Fruit fly (Drosophila melanogaster) whole organism, embryonic: Measurements from ENCODE around the gene CG32483.

ENCODE experiments used
- Adf1 ChIP-seq: fragments of 200-800 bp; sonication (Bioruptor generic); IDR thresholded peaks from 2 replicates; pipeline ENCODE4 v1.3.6; 2022; ENCODE audit warnings: missing biosample characterization, missing genetic modification characterization
- Bteb2 ChIP-seq: fragments of 200-800 bp; sonication (Bioruptor generic); optimal IDR thresholded peaks from 2 replicates; lab custom pipeline; 2016; ENCODE audit warnings: missing biosample characterization, missing genetic modification characterization
- CG1024 ChIP-seq: fragments of 200-800 bp; sonication (Bioruptor generic); IDR thresholded peaks from 2 replicates; pipeline ENCODE4 v1.3.6; 2022; ENCODE audit warnings: missing biosample characterization, missing genetic modification characterization
- CG11398 ChIP-seq: fragments of 200-800 bp; sonication (Bioruptor generic); optimal IDR thresholded peaks from 2 replicates; lab custom pipeline; 2016; ENCODE audit warnings: missing biosample characterization, missing genetic modification characterization
- CG12155 ChIP-seq: fragments of 200-800 bp; sonication (Bioruptor generic); optimal IDR thresholded peaks from 3 replicates; lab custom pipeline; 2016; ENCODE audit warnings: missing biosample characterization, missing genetic modification characterization
- CG12769 ChIP-seq: fragments of 200-800 bp; sonication (Bioruptor generic); optimal IDR thresholded peaks from 2 replicates; lab custom pipeline; 2019; ENCODE audit warnings: missing biosample characterization, mild to moderate bottlenecking, missing genetic modification characterization, moderate library complexity
- CG13775 ChIP-seq: fragments of 200-800 bp; sonication (Bioruptor generic); optimal IDR thresholded peaks from 3 replicates; lab custom pipeline; 2017; ENCODE audit warnings: missing biosample characterization, mild to moderate bottlenecking, missing genetic modification characterization
- CG14441 ChIP-seq: fragments of 200-800 bp; sonication (Bioruptor generic); IDR thresholded peaks from 2 replicates; pipeline ENCODE4 v1.3.6; 2022; ENCODE audit warnings: missing biosample characterization, missing genetic modification characterization
- CG15011 ChIP-seq: fragments of 200-800 bp; sonication (Bioruptor generic); optimal IDR thresholded peaks from 3 replicates; lab custom pipeline; 2018; ENCODE audit warnings: missing biosample characterization, mild to moderate bottlenecking, missing genetic modification characterization
- CG1602 ChIP-seq: fragments of 200-800 bp; sonication (Bioruptor generic); optimal IDR thresholded peaks from 3 replicates; lab custom pipeline; 2016; ENCODE audit warnings: missing biosample characterization, missing genetic modification characterization
- CG17568 ChIP-seq: fragments of 200-800 bp; sonication (Bioruptor generic); optimal IDR thresholded peaks from 2 replicates; lab custom pipeline; 2018; ENCODE audit warnings: missing biosample characterization, mild to moderate bottlenecking, missing genetic modification characterization, moderate library complexity
- CG2712 ChIP-seq: fragments of 200-800 bp; optimal IDR thresholded peaks from 3 replicates; lab custom pipeline; 2019; ENCODE audit warnings: missing biosample characterization, mild to moderate bottlenecking, missing genetic modification characterization, moderate library complexity
- CG2889 ChIP-seq: fragments of 200-800 bp; sonication (Bioruptor generic); IDR thresholded peaks from 3 replicates; pipeline ENCODE4 v1.3.6; 2022; ENCODE audit warnings: missing biosample characterization, missing genetic modification characterization
- CG3838 ChIP-seq: fragments of 200-800 bp; sonication (Bioruptor generic); optimal IDR thresholded peaks from 3 replicates; lab custom pipeline; 2016; ENCODE audit warnings: missing biosample characterization, missing genetic modification characterization
- CG4282 ChIP-seq: fragments of 200-800 bp; sonication (Bioruptor generic); optimal IDR thresholded peaks from 2 replicates; lab custom pipeline; 2016; ENCODE audit warnings: missing biosample characterization, missing genetic modification characterization
- CG4707 ChIP-seq: fragments of 200-800 bp; sonication (Bioruptor generic); optimal IDR thresholded peaks from 2 replicates; lab custom pipeline; 2018; ENCODE audit warnings: missing biosample characterization, mild to moderate bottlenecking, missing genetic modification characterization, moderate library complexity
- CG5953 ChIP-seq: fragments of 200-800 bp; sonication (Bioruptor generic); IDR thresholded peaks from 2 replicates; pipeline ENCODE4 v1.3.6; 2022; ENCODE audit warnings: missing biosample characterization, missing genetic modification characterization
- CG6654 ChIP-seq: fragments of 200-800 bp; sonication (Bioruptor generic); optimal IDR thresholded peaks from 2 replicates; lab custom pipeline; 2017; ENCODE audit warnings: missing biosample characterization, mild to moderate bottlenecking, missing genetic modification characterization
- CG6683 ChIP-seq: fragments of 200-800 bp; sonication (Bioruptor generic); optimal IDR thresholded peaks from 2 replicates; lab custom pipeline; 2017; ENCODE audit warnings: missing biosample characterization, mild to moderate bottlenecking, missing genetic modification characterization, missing genetic modification reagents
- CG8765 ChIP-seq: fragments of 200-800 bp; sonication (Bioruptor generic); IDR thresholded peaks from 2 replicates; pipeline ENCODE4 v1.3.6; 2022; ENCODE audit warnings: missing biosample characterization, missing genetic modification characterization
- Doc2 ChIP-seq: fragments of 200-800 bp; sonication (Bioruptor generic); IDR thresholded peaks from 2 replicates; pipeline ENCODE4 v1.3.6; 2022; ENCODE audit warnings: missing biosample characterization, missing genetic modification characterization
- E2f1 ChIP-seq: fragments of 200-800 bp; sonication (Bioruptor generic); IDR thresholded peaks from 2 replicates; pipeline ENCODE4 v1.3.6; 2022; ENCODE audit warnings: missing biosample characterization, missing genetic modification characterization
- Ets65A ChIP-seq: fragments of 200-800 bp; sonication (Bioruptor generic); peaks from one replicate; lab custom pipeline; 2016; ENCODE audit warnings: missing biosample characterization, missing genetic modification characterization
- HLH4C ChIP-seq: fragments of 200-800 bp; sonication (Bioruptor generic); IDR thresholded peaks from 3 replicates; pipeline ENCODE4 v1.3.6; 2022; ENCODE audit warnings: missing biosample characterization, missing genetic modification characterization; ENCODE audit not compliant: partially characterized antibody
- HmgZ ChIP-seq: fragments of 200-800 bp; sonication (Bioruptor generic); optimal IDR thresholded peaks from 2 replicates; lab custom pipeline; 2018; ENCODE audit warnings: missing biosample characterization, mild to moderate bottlenecking, missing genetic modification characterization
- Hsf ChIP-seq: fragments of 200-800 bp; sonication (Bioruptor generic); optimal IDR thresholded peaks from 3 replicates; lab custom pipeline; 2016; ENCODE audit warnings: missing biosample characterization, missing genetic modification characterization
- Nf-YC ChIP-seq: fragments of 200-800 bp; optimal IDR thresholded peaks from 3 replicates; lab custom pipeline; 2019; ENCODE audit warnings: missing biosample characterization, mild to moderate bottlenecking, missing genetic modification characterization, moderate library complexity
- Poxn ChIP-seq: fragments of 200-800 bp; sonication (Bioruptor generic); IDR thresholded peaks from 2 replicates; pipeline ENCODE4 v1.3.6; 2022; ENCODE audit warnings: missing biosample characterization, missing genetic modification characterization
- TFAM ChIP-seq: fragments of 200-800 bp; sonication (Bioruptor generic); optimal IDR thresholded peaks from 2 replicates; lab custom pipeline; 2017; ENCODE audit warnings: missing biosample characterization, missing genetic modification characterization, inconsistent platforms
- Trl ChIP-seq, 3 experiments: fragments of >200 bp in 2 of 3; fragments of 200-800 bp in 1 of 3; sonication (Bioruptor generic) in 1 of 3; optimal IDR thresholded peaks; 2 replicates in 1 of 3; 3 replicates in 2 of 3; lab custom pipeline; 2016 to 2017; ENCODE audit warnings: missing biosample characterization in 1 of 3, missing genetic modification characterization in 1 of 3
- ab ChIP-seq: fragments of 200-800 bp; sonication (Bioruptor generic); optimal IDR thresholded peaks from 2 replicates; lab custom pipeline; 2016; ENCODE audit warnings: missing biosample characterization, missing genetic modification characterization
- abd-A ChIP-seq: fragments of 200-800 bp; sonication (Bioruptor generic); optimal IDR thresholded peaks from 3 replicates; lab custom pipeline; 2019; ENCODE audit warnings: missing biosample characterization, mild to moderate bottlenecking, missing genetic modification characterization, moderate library complexity
- btn ChIP-seq: fragments of 200-800 bp; sonication (Bioruptor generic); optimal IDR thresholded peaks from 2 replicates; lab custom pipeline; 2016; ENCODE audit warnings: missing biosample characterization, missing genetic modification characterization
- cad ChIP-seq: fragments of >200 bp; optimal IDR thresholded peaks from 2 replicates; lab custom pipeline; 2017; ENCODE audit warnings: missing biosample characterization, missing genetic modification characterization
- ci ChIP-seq: fragments of 200-800 bp; sonication (Bioruptor generic); IDR thresholded peaks from 3 replicates; pipeline ENCODE4 v1.3.6; 2022; ENCODE audit warnings: missing biosample characterization, missing genetic modification characterization
- crc ChIP-seq: fragments of 200-800 bp; sonication (Bioruptor generic); optimal IDR thresholded peaks from 2 replicates; lab custom pipeline; 2016; ENCODE audit warnings: missing biosample characterization, missing genetic modification characterization
- crol ChIP-seq: fragments of 200-800 bp; sonication (Bioruptor generic); IDR thresholded peaks from 2 replicates; pipeline ENCODE4 v1.3.6; 2022; ENCODE audit warnings: missing biosample characterization, missing genetic modification characterization
- dmrt99B ChIP-seq: fragments of 200-800 bp; sonication (Bioruptor generic); optimal IDR thresholded peaks from 2 replicates; lab custom pipeline; 2018; ENCODE audit warnings: missing biosample characterization, mild to moderate bottlenecking, missing genetic modification characterization, moderate library complexity
- eve ChIP-seq, 2 experiments: fragments of >200 bp; optimal IDR thresholded peaks; 2 replicates each; lab custom pipeline; 2017; ENCODE audit warnings: missing biosample characterization in 2 of 2, missing genetic modification characterization in 2 of 2
- gsb ChIP-seq: fragments of 200-800 bp; sonication (Bioruptor generic); IDR thresholded peaks from 2 replicates; pipeline ENCODE4 v1.3.6; 2022; ENCODE audit warnings: missing biosample characterization, missing genetic modification characterization
- lab ChIP-seq: fragments of 200-800 bp; sonication (Bioruptor generic); optimal IDR thresholded peaks from 3 replicates; lab custom pipeline; 2017; ENCODE audit warnings: missing biosample characterization, missing genetic modification characterization, mild to moderate bottlenecking, moderate library complexity, missing genetic modification reagents
- lilli ChIP-seq: fragments of 200-800 bp; sonication (Bioruptor generic); optimal IDR thresholded peaks from 3 replicates; lab custom pipeline; 2016; ENCODE audit warnings: missing biosample characterization, missing genetic modification characterization
- lola ChIP-seq, 3 experiments: fragments of >200 bp in 2 of 3; fragments of 200-800 bp in 1 of 3; sonication (Bioruptor generic) in 1 of 3; optimal IDR thresholded peaks; 2 replicates each; lab custom pipeline; 2017 to 2019; ENCODE audit warnings: missing biosample characterization in 3 of 3, missing genetic modification characterization in 3 of 3, mild to moderate bottlenecking in 1 of 3, moderate library complexity in 1 of 3
- mld ChIP-seq: fragments of 200-800 bp; sonication (Bioruptor generic); IDR thresholded peaks from 3 replicates; pipeline ENCODE4 v1.3.6; 2022; ENCODE audit warnings: missing biosample characterization, missing genetic modification characterization; ENCODE audit not compliant: partially characterized antibody
- sd ChIP-seq: fragments of 200-800 bp; sonication (Bioruptor generic); optimal IDR thresholded peaks from 3 replicates; lab custom pipeline; 2018; ENCODE audit warnings: missing biosample characterization, mild to moderate bottlenecking, missing genetic modification characterization, moderate library complexity
- sqz ChIP-seq: fragments of 200-800 bp; sonication (Bioruptor generic); optimal IDR thresholded peaks from 3 replicates; lab custom pipeline; 2018; ENCODE audit warnings: missing biosample characterization, mild to moderate bottlenecking, missing genetic modification characterization
- zf30C ChIP-seq: fragments of 200-800 bp; sonication (Bioruptor generic); optimal IDR thresholded peaks from 3 replicates; lab custom pipeline; 2018; ENCODE audit warnings: missing biosample characterization, mild to moderate bottlenecking, missing genetic modification characterization

CG32483 gene

dm6 chr3L:640324-640974 is 49.4 kb downstream of the CG32483 start (continued):
- no peak for TF ChIP-seq mld (GFP tag; lab: Robert Waterston, UW)
- peak; percentile 85 for TF ChIP-seq Hsf (GFP tag; lab: Kevin White, UChicago)
- peak; percentile 76 for TF ChIP-seq TFAM (GFP tag; lab: Kevin White, UChicago)
- peak; percentile 80 for TF ChIP-seq ci (GFP tag; lab: Robert Waterston, UW)
- TF ChIP-seq CG2712 (tag; lab: Kevin White, UChicago), result peak; percentile 92
- TF ChIP-seq gsb (GFP tag; lab: Robert Waterston, UW), result peak; percentile 59
- TF ChIP-seq lola (GFP tag; optimal IDR thresholded peaks at IDR 0.05; lab: Kevin White, UChicago), result peak in 1 of 3 experiments; percentile 92
- peak; percentile 70 for TF ChIP-seq CG11398 (GFP tag; lab: Kevin White, UChicago)
- peak; percentile 57 for TF ChIP-seq CG6683
- peak; percentile 64 for TF ChIP-seq CG12769 (tag; lab: Kevin White, UChicago)

- TF ChIP-seq cad (GFP tag; lab: Kevin White, UChicago) (no peak), eve (GFP tag; optimal IDR thresholded peaks at IDR 0.05; lab: Kevin White, UChicago) (peak in 1 of 2 experiments; percentile 59), Ets65A (GFP tag; lab: Kevin White, UChicago) (peak; percentile 19), btn (GFP tag; lab: Kevin White, UChicago) (no peak), CG17568 (GFP tag; lab: Kevin White, UChicago) (peak; percentile 30), Bteb2 (GFP tag; lab: Kevin White, UChicago) (peak; percentile 20), crol (no peak), Trl (optimal IDR thresholded peaks at IDR 0.05; lab: Kevin White, UChicago) (no peak), Trl (GFP tag; optimal IDR thresholded peaks at IDR 0.05; lab: Kevin White, UChicago) (peak; percentile 9), CG3838 (GFP tag; lab: Kevin White, UChicago) (no peak), lab (GFP tag; lab: Kevin White, UChicago) (no peak), CG15011 (GFP tag; lab: Kevin White, UChicago) (no peak), sqz (GFP tag; lab: Kevin White, UChicago) (no peak), CG13775 (GFP tag; lab: Kevin White, UChicago) (no peak), CG4282 (peak; percentile 21), zf30C (GFP tag; lab: Kevin White, UChicago) (peak; percentile 27), CG2889 (no peak), abd-A (tag; lab: Kevin White, UChicago) (no peak), HLH4C (GFP tag; lab: Robert Waterston, UW) (0 out of 3 replicates have a peak, but pooled peaks have one; percentile 9), CG12769 (tag; lab: Kevin White, UChicago) (peak; percentile 88), Adf1 (GFP tag; lab: Robert Waterston, UW) (peak; percentile 97), Doc2 (GFP tag; lab: Robert Waterston, UW) (no peak), CG12155 (GFP tag; lab: Kevin White, UChicago) (no peak), crc (GFP tag; lab: Kevin White, UChicago) (no peak), HmgZ (tag; lab: Kevin White, UChicago) (peak; percentile 3), CG5953 (GFP tag; lab: Robert Waterston, UW) (peak; percentile 44; the same call in 1 of the 2 replicates), CG2712 (tag; lab: Kevin White, UChicago) (peak; percentile 7), ab (GFP tag; lab: Kevin White, UChicago) (no peak), CG6654 (no peak), CG4707 (GFP tag; lab: Kevin White, UChicago) (no peak), Poxn (GFP tag; lab: Robert Waterston, UW) (no peak), sd (peak; percentile 98), E2f1 (GFP tag; lab: Robert Waterston, UW) (no peak), CG14441 (peak; percentile 10; the same call in 1 of the 2 replicates), dmrt99B (tag; lab: Kevin White, UChicago) (no peak), lilli (GFP tag; lab: Kevin White, UChicago) (peak; percentile 49), CG1024 (GFP tag; lab: Robert Waterston, UW) (0 out of 2 replicates have a peak, but pooled peaks have one; percentile 2), CG1602 (GFP tag; lab: Kevin White, UChicago) (no peak), Nf-YC (tag; lab: Kevin White, UChicago) (peak; percentile 70), CG8765 (GFP tag; lab: Robert Waterston, UW) (no peak)
Observed at dm6 chr3L:639460-640103, 50.3 kb downstream of the CG32483 start.
